Fruit fly (Drosophila melanogaster) whole organism, larva: Measurements from ENCODE around the gene yem.

ENCODE experiments used
- noc ChIP-seq: fragments of 200-800 bp; sonication (Bioruptor generic); optimal IDR thresholded peaks from 3 replicates; lab custom pipeline; 2019; ENCODE audit warnings: missing biosample characterization, mild to moderate bottlenecking, missing genetic modification characterization, moderate library complexity

The yem gene

DNA sequence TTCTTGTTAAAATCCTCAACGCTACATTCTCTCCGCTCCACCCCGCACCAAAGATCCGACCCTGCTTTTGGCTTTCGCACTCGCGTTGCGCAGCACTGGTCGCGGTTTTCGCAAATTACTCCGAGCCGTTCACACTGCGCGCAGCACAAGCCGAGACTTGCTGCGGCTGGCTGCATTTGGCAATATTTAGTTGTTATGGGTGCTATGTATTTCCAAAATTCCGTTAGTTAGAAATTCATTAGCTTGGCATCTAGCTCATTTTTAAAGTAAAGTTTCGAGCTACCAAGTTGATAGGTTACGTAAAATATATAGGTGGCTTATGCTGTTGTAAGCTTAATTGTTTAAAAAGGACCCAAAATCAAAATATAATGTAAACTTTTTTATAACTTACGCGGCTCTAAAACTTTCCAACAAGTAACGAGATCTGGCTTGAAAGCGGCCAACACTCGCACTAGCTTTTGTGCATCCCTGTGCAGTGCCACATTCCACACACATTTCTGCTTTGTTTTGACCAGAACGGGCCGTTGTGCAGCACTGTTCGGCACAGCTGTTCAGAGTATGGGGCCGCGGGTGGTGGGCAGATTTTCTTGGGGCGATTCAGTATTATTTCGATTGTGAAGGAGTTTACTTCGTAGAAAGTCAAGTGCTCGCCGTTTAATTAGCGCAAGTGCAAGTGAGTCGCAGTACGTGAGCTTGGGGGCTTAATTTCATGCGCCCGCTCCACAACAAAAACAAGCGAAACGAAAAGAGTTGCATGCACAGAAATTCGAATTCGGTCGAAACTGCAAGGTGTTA is at the start of gene yem, which contains the start of gene Ctl2:
TSS of gene yem (minus strand) at position 63 of the 795 bp plus-strand sequence.
TSS of gene Ctl2 (plus strand) at position 554 of the 795 bp plus-strand sequence.
- peak; percentile 63 for TF ChIP-seq noc (tag; lab: Kevin White, UChicago)

DNA sequence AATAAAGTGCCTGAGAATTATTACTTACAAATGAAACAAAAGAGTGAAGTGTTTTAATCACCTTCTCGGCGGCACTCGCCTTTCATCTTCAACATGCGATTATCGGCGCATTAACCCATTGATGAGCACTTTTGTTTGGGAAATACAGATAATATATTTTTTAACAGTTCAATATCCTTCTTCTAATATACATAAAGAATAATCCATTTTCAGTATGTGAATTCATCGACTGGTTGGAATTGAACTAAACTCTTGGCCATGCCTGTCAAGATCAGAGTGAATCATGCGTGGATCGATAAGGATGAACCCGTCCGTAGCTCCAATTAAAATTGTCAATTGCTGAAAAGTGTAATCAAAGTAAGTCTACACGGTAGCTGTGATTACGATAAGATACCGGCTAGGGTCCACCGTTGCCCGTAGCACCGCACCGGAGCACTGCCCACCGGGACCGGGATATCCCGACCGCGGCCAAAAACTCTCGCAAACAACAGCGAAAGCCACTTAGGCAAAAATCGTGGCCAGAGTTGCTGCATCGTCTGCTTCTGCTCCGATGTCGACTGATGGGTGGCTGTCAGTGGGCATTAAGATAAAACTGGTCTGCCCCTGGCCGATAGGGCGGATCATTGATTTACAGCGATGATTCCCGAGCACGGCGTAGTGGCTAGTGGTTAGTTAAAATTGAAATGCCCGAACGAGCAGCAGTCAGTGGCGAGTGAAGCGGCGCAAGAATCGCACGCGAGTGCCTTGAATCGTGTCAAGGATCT is 42.4 kb upstream of the yem start, which contains the start of gene CG11898:
TSS of gene CG11898 (plus strand) at position 714 of the 764 bp plus-strand sequence.
- peak; percentile 39 for TF ChIP-seq noc (tag; lab: Kevin White, UChicago)

DNA sequence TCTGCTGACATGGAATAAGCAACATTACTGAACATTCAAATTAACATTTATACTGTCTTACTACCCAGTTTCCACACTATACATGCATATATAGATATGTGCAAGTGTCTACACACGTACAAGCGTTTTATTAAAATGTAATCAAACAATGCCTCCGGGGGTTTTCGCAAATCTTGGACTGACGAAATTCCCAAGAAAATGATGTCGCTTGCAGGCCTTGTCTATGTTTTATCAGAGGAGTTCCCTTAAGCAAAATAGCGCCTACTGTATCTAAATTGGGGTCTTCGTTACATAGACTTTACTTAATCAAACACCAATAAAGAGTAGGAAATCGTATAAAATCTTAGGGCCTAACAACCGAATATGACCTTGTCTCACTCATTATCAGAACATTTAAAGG is 36.9 kb upstream of the yem start:
- no peak for TF ChIP-seq noc (tag; lab: Kevin White, UChicago)

DNA sequence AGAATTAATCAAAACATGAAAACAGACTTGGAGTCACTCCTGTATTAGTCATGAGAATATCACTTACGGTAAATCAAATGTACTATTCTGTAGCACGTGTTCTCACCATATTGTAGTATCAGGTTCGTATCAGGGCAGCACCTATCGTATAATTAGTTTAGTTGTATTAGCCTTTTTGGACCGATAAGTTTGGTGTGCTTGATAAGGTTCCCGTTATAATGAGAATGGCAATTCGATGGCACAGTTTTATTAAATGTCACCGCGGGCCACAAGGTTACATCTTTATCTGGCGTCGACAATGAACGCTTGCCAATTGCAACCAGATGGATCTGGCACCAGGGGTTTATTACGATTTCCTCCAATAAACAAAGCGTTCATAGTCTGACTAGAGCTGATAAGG is 36.0 kb upstream of the yem start:
- TF ChIP-seq noc (tag; lab: Kevin White, UChicago) = peak; percentile 11

DNA sequence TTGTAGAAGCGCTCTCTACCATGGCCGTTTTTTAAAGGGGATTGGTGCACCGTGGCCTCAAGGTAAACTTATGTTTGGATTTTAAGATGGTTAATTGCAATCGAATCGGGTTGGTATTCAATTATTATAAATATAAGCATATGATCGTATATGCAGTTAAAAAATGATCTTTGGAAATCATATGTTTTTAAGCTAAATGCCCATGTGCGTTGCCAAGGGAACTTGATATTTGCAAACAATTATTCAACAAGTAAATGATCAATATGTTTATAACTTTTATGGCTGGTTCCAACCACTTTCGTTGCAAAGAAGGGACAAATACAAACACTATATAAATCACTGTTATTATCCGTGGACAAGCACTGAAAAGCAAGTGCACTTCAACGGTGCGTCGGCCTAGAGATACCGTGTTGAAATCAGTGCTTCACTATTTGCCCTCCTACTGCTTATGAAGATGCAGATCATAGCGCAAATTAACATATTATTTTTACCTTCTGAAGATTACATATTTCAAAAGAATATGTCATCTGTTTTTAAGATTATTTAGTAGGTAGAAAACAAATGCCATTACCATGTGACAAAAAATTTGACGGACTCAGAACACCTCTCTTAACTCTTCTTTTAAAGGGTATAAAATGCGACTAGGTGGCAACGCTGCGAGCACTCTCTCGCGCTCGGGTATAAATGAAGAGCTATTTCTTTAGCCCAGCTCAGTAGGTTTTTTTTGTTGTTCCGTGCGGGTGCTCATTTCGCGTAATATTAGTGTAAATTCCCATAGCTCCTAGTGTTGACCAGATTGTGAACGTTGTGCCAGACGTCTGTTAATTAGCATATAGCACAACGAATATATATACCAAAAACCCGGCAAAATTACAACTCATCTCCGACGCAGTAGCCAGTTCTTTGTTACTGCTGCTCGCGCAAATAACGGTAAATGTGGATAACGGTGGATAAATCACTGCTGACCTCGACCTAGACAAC is 35.0 kb upstream of the yem start, which contains the start of gene rdog:
TSS of gene rdog (plus strand) at position 705 of the 981 bp plus-strand sequence.
- peak; percentile 89 for TF ChIP-seq noc (tag; lab: Kevin White, UChicago)

DNA sequence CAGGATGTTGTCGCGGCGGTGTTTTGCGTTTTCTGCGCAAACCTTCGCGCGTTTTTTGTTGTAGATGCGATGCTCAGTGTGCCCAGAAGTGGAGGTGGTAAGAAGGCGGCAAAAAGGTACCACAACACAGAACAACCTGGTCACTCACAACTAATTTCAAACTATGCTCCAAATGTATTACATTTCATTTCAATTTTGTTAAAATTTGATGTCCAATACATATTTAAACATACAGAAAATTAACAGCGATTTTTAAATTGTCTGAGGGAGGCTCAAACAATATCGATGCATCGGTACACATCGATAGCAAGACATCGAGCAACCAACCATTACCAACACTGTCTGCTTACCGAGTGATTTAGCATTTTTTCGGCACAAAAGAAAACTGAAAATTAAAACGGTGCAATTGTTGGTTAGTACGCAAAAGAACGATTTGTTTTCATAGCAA is 30.5 kb upstream of the yem start, which contains the start of the genes Slbp and Rpn2:
TSS of gene Slbp (minus strand) at position 70 of the 448 bp plus-strand sequence.
TSS of gene Rpn2 (plus strand) at position 328 of the 448 bp plus-strand sequence.
- TF ChIP-seq noc (tag; lab: Kevin White, UChicago) = peak; percentile 65

DNA sequence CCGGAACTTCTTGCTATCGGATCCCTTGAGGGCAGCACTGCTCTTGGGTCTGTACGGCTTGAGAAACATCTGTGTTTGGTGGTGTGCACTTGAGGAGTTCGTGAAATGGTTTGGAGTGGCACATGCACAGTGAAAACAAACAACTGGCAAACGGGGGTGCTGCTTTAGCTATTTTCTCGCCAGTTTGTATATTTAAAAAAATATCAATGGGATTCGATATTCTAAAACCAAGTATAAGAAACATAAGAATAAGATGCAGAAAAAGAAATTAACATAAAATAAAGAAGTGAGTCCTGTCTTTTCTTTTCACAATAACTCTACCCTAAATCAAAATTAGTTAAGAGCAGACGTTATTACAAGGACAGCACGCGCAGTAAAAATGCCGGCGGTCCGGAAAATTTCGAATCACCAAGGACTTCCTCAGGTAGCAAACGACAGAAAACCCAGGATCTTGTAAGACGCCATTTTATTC is 29.0 kb upstream of the yem start, which contains the start of gene eIF2D:
TSS of gene eIF2D (minus strand) at position 174 of the 472 bp plus-strand sequence.
- peak; percentile 52 for TF ChIP-seq noc (tag; lab: Kevin White, UChicago)

DNA sequence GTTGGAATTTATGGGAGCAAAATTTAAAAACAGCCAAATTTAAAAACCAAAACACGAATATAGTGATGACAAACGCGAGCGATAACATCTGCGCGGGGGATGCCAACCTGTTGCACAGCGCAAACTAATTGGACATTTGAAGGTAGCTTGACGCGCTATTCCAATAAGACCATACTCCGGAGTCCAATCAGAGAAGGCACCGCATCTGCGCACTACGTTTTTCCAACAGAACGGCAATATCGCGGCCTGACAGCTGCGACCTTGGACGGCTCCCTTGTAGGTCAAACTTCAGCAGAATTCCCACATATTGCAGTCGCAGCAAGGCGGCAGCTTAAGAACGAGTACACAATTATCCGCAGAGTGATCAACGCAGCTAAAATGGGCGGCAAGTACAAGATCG is 25.4 kb upstream of the yem start, which contains the start of the genes CG11882 and Pglym78:
TSS of gene CG11882 (minus strand) at position 101 of the 400 bp plus-strand sequence.
TSS of gene Pglym78 (plus strand) at position 177 of the 400 bp plus-strand sequence.
- peak; percentile 27 for TF ChIP-seq noc (tag; lab: Kevin White, UChicago)

DNA sequence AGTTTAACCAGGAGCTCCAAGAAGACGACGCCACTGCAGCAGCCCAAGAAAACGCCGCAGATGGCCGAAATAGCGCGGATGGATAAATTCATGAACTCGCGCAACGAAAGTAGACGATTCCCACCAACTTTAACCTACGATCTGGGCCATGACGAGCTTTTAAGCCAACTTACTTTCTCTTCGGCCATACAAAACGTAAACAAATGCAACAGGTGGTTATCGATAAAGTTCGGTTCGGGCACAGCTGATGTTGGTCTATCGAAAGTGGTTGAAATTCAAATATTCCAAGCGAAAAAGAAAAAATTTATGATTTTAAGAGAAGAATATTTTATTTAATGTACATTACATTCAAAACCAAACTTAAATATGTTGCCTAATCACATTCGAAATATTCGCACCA is 24.0 kb upstream of the yem start, which contains the start of gene CG14511:
TSS of gene CG14511 (minus strand) at position 184 of the 400 bp plus-strand sequence.
- no peak for TF ChIP-seq noc (tag; lab: Kevin White, UChicago)

DNA sequence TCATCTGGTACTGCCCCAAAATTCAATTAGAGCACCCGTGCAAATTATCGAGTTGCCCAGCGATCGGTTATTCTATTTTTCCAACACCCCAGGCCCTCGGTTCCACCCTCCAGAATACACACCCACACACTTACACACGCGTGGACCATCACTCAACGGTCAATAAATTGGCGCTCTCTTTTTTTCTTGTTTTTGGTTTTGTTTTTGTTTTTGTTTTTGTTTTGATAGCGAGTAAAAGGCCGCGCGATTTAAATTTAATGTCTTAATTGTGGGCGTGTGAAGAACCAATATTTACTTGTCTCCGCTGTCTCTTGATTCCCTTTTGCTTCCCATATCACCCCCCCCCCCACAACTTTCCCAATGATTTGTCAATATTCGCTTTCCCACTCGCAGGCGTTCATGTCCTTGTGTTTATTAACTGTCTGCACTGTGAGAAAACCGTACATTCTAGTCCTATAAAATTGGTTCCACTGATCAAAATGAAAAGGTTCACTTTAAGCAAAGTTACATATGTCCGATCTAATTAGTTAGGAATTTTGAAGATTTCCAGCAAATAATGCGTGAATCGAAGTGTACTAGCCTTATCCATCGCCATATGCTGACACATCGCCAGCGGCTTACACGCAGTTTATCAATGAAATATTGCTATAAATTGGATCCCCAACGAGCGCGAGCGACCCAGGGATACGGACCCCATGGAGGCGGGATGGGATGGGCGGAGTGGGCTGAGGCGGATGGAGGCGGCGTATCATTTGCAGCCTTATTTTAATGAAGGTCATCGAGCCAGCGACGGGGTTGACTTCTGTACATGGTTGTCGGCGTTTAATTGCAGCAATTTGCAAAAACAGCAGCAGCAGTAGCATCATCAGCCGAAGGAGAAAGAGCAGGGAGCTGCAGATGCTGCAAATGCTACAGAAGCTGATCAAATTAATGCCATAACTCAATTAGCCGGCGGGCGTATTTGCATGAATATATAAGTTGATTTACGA is 17.4 kb upstream of the yem start:
- TF ChIP-seq noc (tag; lab: Kevin White, UChicago) = no peak

DNA sequence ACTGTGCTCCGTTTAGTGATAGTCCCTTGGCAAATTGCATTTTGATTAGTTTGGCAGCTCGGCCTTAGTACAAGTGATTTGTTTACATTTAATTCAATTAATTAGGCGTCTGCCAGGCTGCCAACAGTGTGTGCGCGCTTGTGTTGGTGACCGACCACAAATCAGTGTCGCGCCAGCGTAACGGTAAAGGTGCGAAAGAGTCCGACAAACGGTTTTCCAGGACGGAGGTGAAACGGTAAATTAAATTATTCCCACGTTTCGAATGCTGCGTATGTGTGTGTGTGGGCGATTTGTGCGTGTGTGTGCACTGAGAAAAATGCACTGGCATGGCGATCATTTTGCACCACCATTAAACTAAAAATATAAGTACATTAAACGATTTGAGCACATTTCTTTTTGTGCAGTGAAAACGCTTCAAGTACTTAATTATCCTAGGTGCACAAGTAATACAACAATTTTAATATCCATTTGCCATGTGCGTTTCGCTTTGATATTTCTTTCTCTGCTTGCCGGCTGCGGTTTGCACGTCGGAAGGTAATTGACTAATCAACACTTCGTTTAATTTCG is 16.4 kb upstream of the yem start:
- TF ChIP-seq noc (tag; lab: Kevin White, UChicago) = no peak

DNA sequence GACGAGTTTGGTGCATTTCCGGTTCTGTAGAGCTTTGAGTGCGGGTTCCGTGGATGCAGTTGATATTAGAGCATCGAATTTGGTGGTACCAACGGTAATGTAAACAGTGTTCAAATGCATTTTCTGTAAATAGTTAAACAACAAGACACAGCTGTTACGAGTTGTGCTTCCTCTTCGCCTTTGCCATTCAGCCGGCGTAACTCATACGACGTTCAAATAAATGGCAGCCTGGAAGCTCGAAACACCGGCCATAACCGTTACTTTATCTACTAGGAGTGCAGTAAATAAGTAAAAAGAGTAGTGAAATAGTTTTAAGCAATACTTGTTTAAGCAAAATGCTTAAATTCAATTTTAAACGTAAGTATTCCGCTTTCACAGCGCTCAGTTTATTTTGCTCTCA is 15.7 kb upstream of the yem start, which contains the start of the genes Alg13 and superdeath:
TSS of gene Alg13 (minus strand) at position 167 of the 400 bp plus-strand sequence.
TSS of gene superdeath (plus strand) at position 256 of the 400 bp plus-strand sequence.
- no peak for TF ChIP-seq noc (tag; lab: Kevin White, UChicago)
